Worm (Caenorhabditis elegans) whole organism, late embryonic: Measurements from ENCODE around the gene srx-95.

Experiments used
- ceh-22 ChIP-seq: sonication (generic microtip); optimal IDR thresholded peaks from 2 replicates; lab custom pipeline; 2017; ENCODE audit warnings: missing biosample characterization, missing genetic modification characterization
- elt-4 ChIP-seq: sonication (generic microtip); optimal IDR thresholded peaks from 2 replicates; lab custom pipeline; 2016; ENCODE audit warnings: missing genetic modification characterization, missing compliant biosample characterization
- fkh-6 ChIP-seq: sonication (generic microtip); optimal IDR thresholded peaks from 2 replicates; lab custom pipeline; 2016; ENCODE audit warnings: missing genetic modification characterization, missing compliant biosample characterization

DNA sequence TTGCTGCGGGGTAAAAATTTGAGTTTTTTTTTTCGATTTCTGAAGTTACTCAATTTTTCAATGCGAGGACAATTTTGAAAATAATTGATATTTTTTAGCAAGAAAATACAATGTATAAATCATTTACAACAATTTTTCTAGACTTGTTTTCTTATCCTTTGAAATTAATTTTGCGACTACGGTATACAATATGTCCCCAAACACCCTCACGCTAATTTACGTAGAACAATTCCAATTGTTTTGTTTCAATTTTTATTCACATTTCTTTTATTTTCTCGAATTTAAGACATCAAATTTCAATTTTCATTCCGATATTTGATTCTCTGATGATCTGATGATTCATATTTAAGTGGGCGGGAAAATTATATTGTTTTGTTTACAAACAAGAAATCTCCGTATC lies 27.4 kb upstream of the srx-95 start:
- TF ChIP-seq fkh-6 (tag; lab: Kevin White, UChicago) (no peak), elt-4 (tag; lab: Kevin White, UChicago) (no peak), ceh-22 (tag; lab: Kevin White, UChicago) (no peak)
